Worm (Caenorhabditis elegans) whole organism, L4 larva: ENCODE data around the gene ZK1055.4.

Source experiments
- ama-1 ChIP-seq: fragments of 150-350 bp; optimal IDR thresholded peaks from 2 replicates; lab custom pipeline; 2014; ENCODE audit warnings: inconsistent platforms, mixed read lengths
- ces-1 ChIP-seq: fragments of 150-350 bp; sonication (generic microtip); optimal IDR thresholded peaks from 4 replicates; lab custom pipeline; 2014; ENCODE audit warnings: missing biosample characterization, missing genetic modification reagents, missing genetic modification characterization
- ctbp-1 ChIP-seq: fragments of 200-800 bp; sonication (Bioruptor generic); IDR thresholded peaks from 2 replicates; pipeline ENCODE4 v1.3.6; 2022; ENCODE audit warnings: missing genetic modification reagents, missing genetic modification characterization, missing compliant biosample characterization
- nhr-77 ChIP-seq: fragments of 150-350 bp; optimal IDR thresholded peaks from 2 replicates; lab custom pipeline; 2014; ENCODE audit warnings: missing biosample characterization, missing genetic modification characterization

- TF ChIP-seq nhr-77 (tag; lab: Kevin White, UChicago) (no peak), ces-1 (no peak), ctbp-1 (GFP tag; lab: Robert Waterston, UW) (no peak), ama-1 (no peak)
Measured at ce11 chrV:6575406-6576130, 6.3 kb upstream of the ZK1055.4 start, which contains the start of gene fut-2.
